Fruit fly (Drosophila melanogaster) whole organism, embryonic: Measurements from ENCODE around the gene P5cr-2.

ENCODE experiments used
- Asciz ChIP-seq: fragments of 200-800 bp; sonication (Bioruptor generic); optimal IDR thresholded peaks from 2 replicates; lab custom pipeline; 2017; ENCODE audit warnings: missing biosample characterization, mild to moderate bottlenecking, missing genetic modification characterization, missing genetic modification reagents
- CG10979 ChIP-seq: fragments of 200-800 bp; sonication (Bioruptor generic); optimal IDR thresholded peaks from 2 replicates; lab custom pipeline; 2018; ENCODE audit warnings: missing biosample characterization, mild to moderate bottlenecking, missing genetic modification characterization, moderate library complexity
- CG12769 ChIP-seq: fragments of 200-800 bp; sonication (Bioruptor generic); optimal IDR thresholded peaks from 2 replicates; lab custom pipeline; 2019; ENCODE audit warnings: missing biosample characterization, mild to moderate bottlenecking, missing genetic modification characterization, moderate library complexity
- CG18599 ChIP-seq: fragments of 200-800 bp; sonication (Bioruptor generic); optimal IDR thresholded peaks from 3 replicates; lab custom pipeline; 2017; ENCODE audit warnings: missing biosample characterization, missing genetic modification characterization, mild to moderate bottlenecking, moderate library complexity, missing genetic modification reagents
- CG2202 ChIP-seq: fragments of 200-800 bp; sonication (Bioruptor generic); optimal IDR thresholded peaks from 2 replicates; lab custom pipeline; 2018; ENCODE audit warnings: missing biosample characterization, mild to moderate bottlenecking, missing genetic modification characterization
- CG3065 ChIP-seq: fragments of 200-800 bp; sonication (Bioruptor generic); optimal IDR thresholded peaks from 2 replicates; lab custom pipeline; 2016; ENCODE audit warnings: missing biosample characterization, missing genetic modification characterization
- CG3847 ChIP-seq: fragments of 200-800 bp; sonication (Bioruptor generic); IDR thresholded peaks from 2 replicates; pipeline ENCODE4 v1.3.6; 2022; ENCODE audit warnings: missing biosample characterization, missing genetic modification characterization
- CG4404 ChIP-seq: fragments of 200-800 bp; sonication (Bioruptor generic); IDR thresholded peaks from 2 replicates; pipeline ENCODE4 v1.3.6; 2022; ENCODE audit warnings: missing biosample characterization, missing genetic modification characterization
- CG4424 ChIP-seq: fragments of 200-800 bp; sonication (Bioruptor generic); optimal IDR thresholded peaks from 3 replicates; lab custom pipeline; 2016; ENCODE audit warnings: missing biosample characterization, missing genetic modification characterization
- CG5245 ChIP-seq: fragments of 200-800 bp; sonication (Bioruptor generic); optimal IDR thresholded peaks from 3 replicates; lab custom pipeline; 2016; ENCODE audit warnings: missing biosample characterization, missing genetic modification characterization
- Chrac-16 ChIP-seq: fragments of 200-800 bp; sonication (Bioruptor generic); optimal IDR thresholded peaks from 3 replicates; lab custom pipeline; 2016; ENCODE audit warnings: missing biosample characterization, missing genetic modification characterization
- Dbx ChIP-seq: fragments of 200-800 bp; sonication (Bioruptor generic); IDR thresholded peaks from 3 replicates; pipeline ENCODE4 v1.3.6; 2022; ENCODE audit warnings: missing biosample characterization, missing genetic modification characterization
- Ets65A ChIP-seq: fragments of 200-800 bp; sonication (Bioruptor generic); peaks from one replicate; lab custom pipeline; 2016; ENCODE audit warnings: missing biosample characterization, missing genetic modification characterization
- Hr51 ChIP-seq, 2 experiments: fragments of 200-800 bp; sonication (Bioruptor generic); optimal IDR thresholded peaks; 2 replicates in 1 of 2; 3 replicates in 1 of 2; lab custom pipeline; 2016 to 2018; ENCODE audit warnings: missing biosample characterization in 2 of 2, missing genetic modification characterization in 2 of 2, mild to moderate bottlenecking in 1 of 2, moderate library complexity in 1 of 2
- Nf-YC ChIP-seq: fragments of 200-800 bp; optimal IDR thresholded peaks from 3 replicates; lab custom pipeline; 2019; ENCODE audit warnings: missing biosample characterization, mild to moderate bottlenecking, missing genetic modification characterization, moderate library complexity
- Six4 ChIP-seq: fragments of 200-800 bp; sonication (Bioruptor generic); optimal IDR thresholded peaks from 2 replicates; lab custom pipeline; 2016; ENCODE audit warnings: missing biosample characterization, missing genetic modification characterization
- chif ChIP-seq, 2 experiments: fragments of 200-800 bp; sonication (Bioruptor generic); optimal IDR thresholded peaks; 3 replicates each; lab custom pipeline; 2016; ENCODE audit warnings: missing biosample characterization in 2 of 2, missing genetic modification characterization in 2 of 2
- mirr ChIP-seq: fragments of 200-800 bp; sonication (Bioruptor generic); optimal IDR thresholded peaks from 3 replicates; lab custom pipeline; 2018; ENCODE audit warnings: missing biosample characterization, mild to moderate bottlenecking, missing genetic modification characterization
- row ChIP-seq: fragments of 200-800 bp; sonication (Bioruptor generic); IDR thresholded peaks from 3 replicates; pipeline ENCODE4 v1.3.6; 2022; ENCODE audit warnings: missing biosample characterization, missing genetic modification characterization
- scrt ChIP-seq: fragments of 200-800 bp; sonication (Bioruptor generic); optimal IDR thresholded peaks from 2 replicates; lab custom pipeline; 2018; ENCODE audit warnings: missing biosample characterization, mild to moderate bottlenecking, missing genetic modification characterization, moderate library complexity
- vvl ChIP-seq: fragments of 200-800 bp; sonication (Bioruptor generic); IDR thresholded peaks from 2 replicates; pipeline ENCODE4 v1.3.6; 2022; ENCODE audit warnings: missing biosample characterization, missing genetic modification characterization
- wor ChIP-seq: fragments of 200-800 bp; sonication (Bioruptor generic); IDR thresholded peaks from 2 replicates; pipeline ENCODE4 v1.3.6; 2022; ENCODE audit warnings: missing biosample characterization, missing genetic modification characterization

P5cr-2 gene

dm6 chr3R:17583658-17584460 lies 49.2 kb downstream of the P5cr-2 start (continued):
- TF ChIP-seq CG10979 (tag; lab: Kevin White, UChicago) (peak; percentile 80), CG5245 (GFP tag; lab: Kevin White, UChicago) (peak; percentile 25), Six4 (GFP tag; lab: Kevin White, UChicago) (peak; percentile 24), scrt (GFP tag; lab: Kevin White, UChicago) (no peak), Nf-YC (tag; lab: Kevin White, UChicago) (no peak), Hr51 (GFP tag; optimal IDR thresholded peaks at IDR 0.05; lab: Kevin White, UChicago) (peak in 1 of 2 experiments; percentile 56), wor (GFP tag; lab: Robert Waterston, UW) (peak; percentile 23; the same call in 1 of the 2 replicates), Chrac-16 (GFP tag; lab: Kevin White, UChicago) (peak; percentile 35), chif (GFP tag; optimal IDR thresholded peaks at IDR 0.05; lab: Kevin White, UChicago) (peak in 1 of 2 experiments; percentile 62), Ets65A (no peak), row (GFP tag; lab: Robert Waterston, UW) (peak; percentile 70), CG3065 (GFP tag; lab: Kevin White, UChicago) (peak; percentile 10), CG12769 (tag; lab: Kevin White, UChicago) (peak; percentile 4), CG4424 (GFP tag; lab: Kevin White, UChicago) (peak; percentile 32), vvl (GFP tag; lab: Robert Waterston, UW) (peak; percentile 32; the same call in 1 of the 2 replicates), Dbx (GFP tag; lab: Robert Waterston, UW) (no peak), CG4404 (GFP tag; lab: Robert Waterston, UW) (peak; percentile 46; the same call in 1 of the 2 replicates), Asciz (peak; percentile 44), mirr (GFP tag; lab: Kevin White, UChicago) (no peak), CG2202 (tag; lab: Kevin White, UChicago) (peak; percentile 63), CG3847 (GFP tag; lab: Robert Waterston, UW) (no peak), CG18599 (GFP tag; lab: Kevin White, UChicago) (peak; percentile 37)
